Fruit fly (Drosophila melanogaster) whole organism, embryonic: ENCODE data around the gene Sas-6.
A peak's percentile ranks its signal among the peaks of the same experiment; 100 is the strongest.

ENCODE experiments used
- Aef1 ChIP-seq: fragments of 200-800 bp; sonication (Bioruptor generic); IDR thresholded peaks from 3 replicates; pipeline ENCODE4 v1.3.6; 2022; ENCODE audit warnings: missing biosample characterization, missing genetic modification characterization
- Awh ChIP-seq: fragments of 200-800 bp; sonication (Bioruptor generic); IDR thresholded peaks from 2 replicates; pipeline ENCODE4, ENCODE4 v1.3.6; 2022; ENCODE audit warnings: missing biosample characterization, missing genetic modification characterization
- Blimp-1 ChIP-seq: fragments of 200-800 bp; sonication (Bioruptor generic); optimal IDR thresholded peaks from 3 replicates; lab custom pipeline; 2018; ENCODE audit warnings: missing biosample characterization, missing genetic modification characterization, mild to moderate bottlenecking, moderate library complexity, missing genetic modification reagents
- C15 ChIP-seq: fragments of 200-800 bp; sonication (Bioruptor generic); IDR thresholded peaks from 3 replicates; pipeline ENCODE4 v1.3.6; 2022; ENCODE audit warnings: missing biosample characterization, missing genetic modification characterization
- CG10462 ChIP-seq: fragments of 200-800 bp; sonication (Bioruptor generic); optimal IDR thresholded peaks from 2 replicates; lab custom pipeline; 2016; ENCODE audit warnings: missing biosample characterization, missing genetic modification characterization
- CG10979 ChIP-seq: fragments of 200-800 bp; sonication (Bioruptor generic); optimal IDR thresholded peaks from 2 replicates; lab custom pipeline; 2018; ENCODE audit warnings: missing biosample characterization, mild to moderate bottlenecking, missing genetic modification characterization, moderate library complexity
- CG11504 ChIP-seq: fragments of 200-800 bp; sonication (Bioruptor generic); optimal IDR thresholded peaks from 3 replicates; lab custom pipeline; 2019; ENCODE audit warnings: missing biosample characterization, mild to moderate bottlenecking, missing genetic modification characterization, moderate library complexity
- CG11695 ChIP-seq: fragments of 200-800 bp; sonication (Bioruptor generic); IDR thresholded peaks from 3 replicates; pipeline ENCODE4 v1.3.6; 2022; ENCODE audit warnings: missing biosample characterization, missing genetic modification characterization
- CG12236 ChIP-seq: fragments of 200-800 bp; sonication (Bioruptor generic); optimal IDR thresholded peaks from 2 replicates; lab custom pipeline; 2016; ENCODE audit warnings: missing biosample characterization, missing genetic modification characterization
- CG13287 ChIP-seq: fragments of 200-800 bp; sonication (Bioruptor generic); IDR thresholded peaks from 2 replicates; pipeline ENCODE4 v1.3.6; 2022; ENCODE audit warnings: missing biosample characterization, missing genetic modification characterization; ENCODE audit not compliant: partially characterized antibody
- CG13775 ChIP-seq: fragments of 200-800 bp; sonication (Bioruptor generic); optimal IDR thresholded peaks from 3 replicates; lab custom pipeline; 2017; ENCODE audit warnings: missing biosample characterization, mild to moderate bottlenecking, missing genetic modification characterization
- CG15601 ChIP-seq: fragments of 200-800 bp; sonication (Bioruptor generic); optimal IDR thresholded peaks from 3 replicates; lab custom pipeline; 2019; ENCODE audit warnings: missing biosample characterization, mild to moderate bottlenecking, missing genetic modification characterization, moderate library complexity
- CG1647 ChIP-seq: fragments of 200-800 bp; sonication (Bioruptor generic); optimal IDR thresholded peaks from 3 replicates; lab custom pipeline; 2016; ENCODE audit warnings: missing biosample characterization, missing genetic modification characterization
- CG18599 ChIP-seq: fragments of 200-800 bp; sonication (Bioruptor generic); optimal IDR thresholded peaks from 3 replicates; lab custom pipeline; 2017; ENCODE audit warnings: missing biosample characterization, missing genetic modification characterization, mild to moderate bottlenecking, moderate library complexity, missing genetic modification reagents
- CG2129 ChIP-seq: fragments of 200-800 bp; sonication (Bioruptor generic); IDR thresholded peaks from 2 replicates; pipeline ENCODE4 v1.3.6; 2022; ENCODE audit warnings: missing biosample characterization, missing genetic modification characterization; ENCODE audit not compliant: partially characterized antibody
- CG3163 ChIP-seq: fragments of 200-800 bp; sonication (Bioruptor generic); optimal IDR thresholded peaks from 3 replicates; lab custom pipeline; 2016; ENCODE audit warnings: missing biosample characterization, missing genetic modification characterization
- CG32767 ChIP-seq: fragments of 200-800 bp; sonication (Bioruptor generic); IDR thresholded peaks from 2 replicates; pipeline ENCODE4 v1.3.6; 2022; ENCODE audit warnings: missing biosample characterization, missing genetic modification characterization
- CG42726 ChIP-seq: fragments of 200-800 bp; sonication (Bioruptor generic); IDR thresholded peaks from 2 replicates; pipeline ENCODE4 v1.3.6; 2022; ENCODE audit warnings: missing biosample characterization, missing genetic modification characterization; ENCODE audit not compliant: partially characterized antibody
- CG5180 ChIP-seq: fragments of 200-800 bp; sonication (Bioruptor generic); optimal IDR thresholded peaks from 3 replicates; lab custom pipeline; 2017; ENCODE audit warnings: missing biosample characterization, missing genetic modification characterization, mild to moderate bottlenecking, moderate library complexity, missing genetic modification reagents
- CG6765 ChIP-seq: fragments of 200-800 bp; sonication (Bioruptor generic); optimal IDR thresholded peaks from 3 replicates; lab custom pipeline; 2017; ENCODE audit warnings: missing biosample characterization, mild to moderate bottlenecking, missing genetic modification characterization
- CG7928 ChIP-seq: fragments of 200-800 bp; sonication (Bioruptor generic); optimal IDR thresholded peaks from 2 replicates; lab custom pipeline; 2017; ENCODE audit warnings: missing biosample characterization, mild to moderate bottlenecking, missing genetic modification characterization
- CG8388 ChIP-seq: fragments of 200-800 bp; sonication (Bioruptor generic); optimal IDR thresholded peaks from 2 replicates; lab custom pipeline; 2019; ENCODE audit warnings: missing biosample characterization, mild to moderate bottlenecking, missing genetic modification characterization, moderate library complexity
- CG9727 ChIP-seq: fragments of 200-800 bp; sonication (Bioruptor generic); optimal IDR thresholded peaks from 3 replicates; lab custom pipeline; 2017; ENCODE audit warnings: missing biosample characterization, mild to moderate bottlenecking, missing genetic modification characterization
- CoRest ChIP-seq: fragments of 200-800 bp; sonication (Bioruptor generic); optimal IDR thresholded peaks from 3 replicates; lab custom pipeline; 2018; ENCODE audit warnings: missing biosample characterization, mild to moderate bottlenecking, missing genetic modification characterization, moderate library complexity
- Doc3 ChIP-seq: fragments of 200-800 bp; sonication (Bioruptor generic); IDR thresholded peaks from 3 replicates; pipeline ENCODE4 v1.3.6; 2022; ENCODE audit warnings: missing biosample characterization, missing genetic modification characterization; ENCODE audit not compliant: partially characterized antibody
- E2f2 ChIP-seq: fragments of 200-800 bp; sonication (Bioruptor generic); IDR thresholded peaks from 2 replicates; pipeline ENCODE4 v1.3.6; 2022; ENCODE audit warnings: missing biosample characterization, missing genetic modification characterization
- Hr3 ChIP-seq: fragments of 200-800 bp; sonication (Bioruptor generic); optimal IDR thresholded peaks from 3 replicates; lab custom pipeline; 2016; ENCODE audit warnings: missing biosample characterization, missing genetic modification characterization
- Hr51 ChIP-seq, 2 experiments: fragments of 200-800 bp; sonication (Bioruptor generic); optimal IDR thresholded peaks; 2 replicates in 1 of 2; 3 replicates in 1 of 2; lab custom pipeline; 2016 to 2018; ENCODE audit warnings: missing biosample characterization in 2 of 2, missing genetic modification characterization in 2 of 2, mild to moderate bottlenecking in 1 of 2, moderate library complexity in 1 of 2
- Jarid2 ChIP-seq: fragments of 200-800 bp; sonication (Bioruptor generic); optimal IDR thresholded peaks from 3 replicates; lab custom pipeline; 2017; ENCODE audit warnings: mild to moderate bottlenecking, missing biosample characterization, missing genetic modification reagents, missing genetic modification characterization
- Lhr ChIP-seq: fragments of 200-800 bp; sonication (Bioruptor generic); optimal IDR thresholded peaks from 3 replicates; lab custom pipeline; 2017; ENCODE audit warnings: mild to moderate bottlenecking, missing biosample characterization, missing genetic modification reagents, missing genetic modification characterization
- Side ChIP-seq: fragments of 200-800 bp; sonication (Bioruptor generic); optimal IDR thresholded peaks from 2 replicates; lab custom pipeline; 2016; ENCODE audit warnings: missing biosample characterization, missing genetic modification characterization
- Sox102F ChIP-seq: fragments of 200-800 bp; sonication (Bioruptor generic); optimal IDR thresholded peaks from 2 replicates; lab custom pipeline; 2018; ENCODE audit warnings: missing biosample characterization, mild to moderate bottlenecking, missing genetic modification characterization, moderate library complexity
- Sry-δ ChIP-seq: fragments of 200-800 bp; sonication (Bioruptor generic); optimal IDR thresholded peaks from 2 replicates; lab custom pipeline; 2016; ENCODE audit warnings: missing biosample characterization, missing genetic modification characterization
- cas ChIP-seq: fragments of 200-800 bp; sonication (Bioruptor generic); IDR thresholded peaks from 2 replicates; pipeline ENCODE4 v1.3.6; 2022; ENCODE audit warnings: missing biosample characterization, missing genetic modification characterization
- cato ChIP-seq: fragments of 200-800 bp; sonication (Bioruptor generic); optimal IDR thresholded peaks from 2 replicates; lab custom pipeline; 2016; ENCODE audit warnings: missing biosample characterization, missing genetic modification characterization, borderline replicate concordance
- chif ChIP-seq, 2 experiments: fragments of 200-800 bp; sonication (Bioruptor generic); optimal IDR thresholded peaks; 3 replicates each; lab custom pipeline; 2016; ENCODE audit warnings: missing biosample characterization in 2 of 2, missing genetic modification characterization in 2 of 2
- dati ChIP-seq: fragments of 200-800 bp; sonication (Bioruptor generic); IDR thresholded peaks from 2 replicates; pipeline ENCODE4 v1.3.6; 2022; ENCODE audit warnings: missing biosample characterization, missing genetic modification characterization
- dmrt11E ChIP-seq: fragments of 200-800 bp; sonication (Bioruptor generic); optimal IDR thresholded peaks from 3 replicates; lab custom pipeline; 2018; ENCODE audit warnings: missing biosample characterization, mild to moderate bottlenecking, missing genetic modification characterization, moderate library complexity
- fru ChIP-seq: fragments of >200 bp; optimal IDR thresholded peaks from 2 replicates; lab custom pipeline; 2017
- gcm ChIP-seq: fragments of 200-800 bp; sonication (Bioruptor generic); optimal IDR thresholded peaks from 2 replicates; lab custom pipeline; 2019; ENCODE audit warnings: missing biosample characterization, mild to moderate bottlenecking, missing genetic modification characterization, moderate library complexity
- gem ChIP-seq: fragments of 200-800 bp; sonication (Bioruptor generic); optimal IDR thresholded peaks from 2 replicates; lab custom pipeline; 2019; ENCODE audit warnings: missing biosample characterization, mild to moderate bottlenecking, missing genetic modification characterization, moderate library complexity
- hbn ChIP-seq: fragments of 200-800 bp; sonication (Bioruptor generic); IDR thresholded peaks from 2 replicates; pipeline ENCODE4 v1.3.6; 2022; ENCODE audit warnings: missing biosample characterization, missing genetic modification characterization; ENCODE audit not compliant: partially characterized antibody
- lbe ChIP-seq: fragments of 200-800 bp; sonication (Bioruptor generic); optimal IDR thresholded peaks from 2 replicates; lab custom pipeline; 2016; ENCODE audit warnings: missing biosample characterization, mild to moderate bottlenecking, missing genetic modification characterization
- nom ChIP-seq: fragments of 200-800 bp; sonication (Bioruptor generic); optimal IDR thresholded peaks from 2 replicates; lab custom pipeline; 2017; ENCODE audit warnings: missing biosample characterization, missing genetic modification characterization, mild to moderate bottlenecking, moderate library complexity, missing genetic modification reagents
- pita ChIP-seq: fragments of 200-800 bp; sonication (Bioruptor generic); optimal IDR thresholded peaks from 2 replicates; lab custom pipeline; 2017; ENCODE audit warnings: missing biosample characterization, mild to moderate bottlenecking, missing genetic modification characterization
- run ChIP-seq: fragments of 200-800 bp; sonication (Bioruptor generic); optimal IDR thresholded peaks from 3 replicates; lab custom pipeline; 2018; ENCODE audit warnings: missing biosample characterization, mild to moderate bottlenecking, missing genetic modification characterization
- sima ChIP-seq: fragments of 200-800 bp; sonication (Bioruptor generic); optimal IDR thresholded peaks from 2 replicates; lab custom pipeline; 2016; ENCODE audit warnings: missing biosample characterization, missing genetic modification characterization

Gene Sas-6

DNA sequence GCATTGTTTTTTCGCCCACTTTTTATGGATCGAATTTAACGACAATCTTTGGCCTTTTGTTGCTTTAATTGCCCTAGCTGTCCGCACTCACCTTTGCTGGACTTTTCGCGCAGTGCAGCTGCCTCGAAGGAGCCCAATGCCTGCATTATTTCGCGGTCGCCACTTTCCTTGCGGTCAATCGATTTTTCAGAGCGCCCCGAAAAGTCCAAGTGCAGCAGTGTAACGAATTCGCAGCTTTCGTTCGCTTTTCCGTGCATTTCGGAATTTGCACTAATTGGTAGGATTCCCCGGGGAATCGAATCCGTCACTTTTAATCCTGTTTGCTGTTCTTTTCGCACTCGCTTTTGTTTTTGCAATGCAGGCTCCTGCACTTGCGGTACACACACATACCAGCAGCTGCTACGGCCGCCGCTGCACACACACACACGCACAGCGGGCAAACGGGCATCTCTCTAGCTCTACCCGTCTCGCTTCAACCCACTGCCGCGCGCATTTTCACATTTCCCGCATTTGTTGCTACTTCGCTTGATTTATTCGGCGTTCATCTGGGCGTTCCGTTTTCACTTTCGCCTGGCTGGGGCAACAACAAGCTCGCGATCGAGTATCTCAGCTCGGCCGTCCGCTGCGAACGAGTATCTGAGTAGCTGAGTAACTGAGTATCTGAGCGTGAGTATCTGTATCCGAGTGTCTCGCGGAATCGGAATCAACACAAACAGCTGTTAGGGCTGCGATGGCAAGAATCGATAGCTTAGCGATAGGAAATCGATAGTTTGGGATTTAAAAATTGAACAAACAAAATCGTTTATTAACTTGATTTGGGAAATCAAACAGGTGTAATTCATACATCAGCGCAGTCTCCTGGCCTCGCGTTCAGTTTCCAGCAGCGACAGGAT lies 26.6 kb downstream of the Sas-6 start, which contains the start of gene Mgat2 (continued):
- TF ChIP-seq Blimp-1 (GFP tag; lab: Kevin White, UChicago) (peak; percentile 100), CG13287 (peak; percentile 93), Hr51 (GFP tag; optimal IDR thresholded peaks at IDR 0.05; lab: Kevin White, UChicago) (no peak), CG9727 (GFP tag; lab: Kevin White, UChicago) (peak; percentile 38), CG42726 (GFP tag; lab: Robert Waterston, UW) (peak; percentile 22; the same call in 1 of the 2 replicates), Doc3 (peak; percentile 94), Awh (GFP tag; lab: Robert Waterston, UW) (peak; percentile 67; the same call in 1 of the 2 replicates), CG18599 (no peak), cas (GFP tag; lab: Robert Waterston, UW) (no peak), CoRest (tag; lab: Kevin White, UChicago) (no peak), CG32767 (GFP tag; lab: Robert Waterston, UW) (peak; percentile 28; the same call in 1 of the 2 replicates), CG10462 (GFP tag; lab: Kevin White, UChicago) (no peak), CG6765 (GFP tag; lab: Kevin White, UChicago) (peak; percentile 28), Side (peak; percentile 63), CG3163 (GFP tag; lab: Kevin White, UChicago) (no peak), CG10979 (tag; lab: Kevin White, UChicago) (no peak), dati (GFP tag; lab: Robert Waterston, UW) (no peak), sima (no peak), Jarid2 (GFP tag; lab: Kevin White, UChicago) (peak; percentile 87), CG1647 (GFP tag; lab: Kevin White, UChicago) (no peak), CG13775 (GFP tag; lab: Kevin White, UChicago) (no peak), CG15601 (tag; lab: Kevin White, UChicago) (peak; percentile 71), CG12236 (GFP tag; lab: Kevin White, UChicago) (peak; percentile 14), nom (GFP tag; lab: Kevin White, UChicago) (peak; percentile 65), gem (tag; lab: Kevin White, UChicago) (no peak), run (tag; lab: Kevin White, UChicago) (no peak), Hr3 (no peak), fru (lab: Kevin White, UChicago) (no peak), Sox102F (GFP tag; lab: Kevin White, UChicago) (no peak), Sry-δ (no peak)

DNA sequence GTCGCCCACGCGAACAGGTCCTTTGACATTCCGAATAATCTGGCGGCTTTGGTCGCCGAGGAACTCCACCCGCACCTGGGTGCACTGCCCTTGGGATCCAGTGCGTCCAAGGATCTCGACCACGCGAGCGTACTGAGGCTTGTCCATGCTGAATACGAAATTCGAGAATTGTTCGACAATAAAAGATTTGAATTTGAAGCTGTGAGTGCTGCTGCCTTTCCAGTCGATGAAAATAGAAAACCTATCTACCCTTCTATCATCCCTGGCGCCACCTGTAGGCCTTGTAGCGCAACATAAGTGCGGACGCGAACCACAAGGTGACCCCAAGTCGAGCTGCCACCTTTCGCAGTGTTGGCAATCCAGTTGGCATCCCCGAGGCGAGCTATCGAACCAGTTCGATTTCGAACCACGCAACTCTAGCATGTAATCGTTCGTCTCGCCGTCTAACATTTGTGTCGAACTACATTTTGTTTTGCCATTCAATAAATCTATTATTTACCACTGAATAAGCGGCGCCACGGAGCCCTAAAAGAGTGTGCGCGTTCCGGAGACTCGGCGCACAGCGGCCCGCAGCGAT lies 27.4 kb downstream of the Sas-6 start, which contains the start of the genes RpS28a and Axn:
TSS of gene RpS28a (minus strand) at position 197 of the 577 bp plus-strand sequence.
TSS of gene Axn (plus strand) at position 391 of the 577 bp plus-strand sequence.
- TF ChIP-seq pita (GFP tag; lab: Kevin White, UChicago) (peak; percentile 85), cato (GFP tag; lab: Kevin White, UChicago) (no peak), CG11504 (tag; lab: Kevin White, UChicago) (no peak), Aef1 (GFP tag; lab: Robert Waterston, UW) (peak; percentile 16; the same call in 1 of the 3 replicates), dmrt11E (peak; percentile 0), CG8388 (GFP tag; lab: Kevin White, UChicago) (no peak), CG11695 (GFP tag; lab: Robert Waterston, UW) (no peak), E2f2 (GFP tag; lab: Robert Waterston, UW) (peak; percentile 63), chif (GFP tag; optimal IDR thresholded peaks at IDR 0.05; lab: Kevin White, UChicago) (peak in 1 of 2 experiments; percentile 31), hbn (GFP tag; lab: Robert Waterston, UW) (peak; percentile 42; the same call in 1 of the 2 replicates), CG7928 (GFP tag; lab: Kevin White, UChicago) (no peak), C15 (GFP tag; lab: Robert Waterston, UW) (no peak), gcm (GFP tag; lab: Kevin White, UChicago) (no peak), CG5180 (GFP tag; lab: Kevin White, UChicago) (peak; percentile 100), Lhr (GFP tag; lab: Kevin White, UChicago) (peak; percentile 91), CG2129 (GFP tag; lab: Robert Waterston, UW) (no peak; the same call in 1 of the 2 replicates), lbe (GFP tag; lab: Kevin White, UChicago) (no peak)
